Fruit fly (Drosophila melanogaster): ENCODE results near the gene Mettl3.

The Mettl3 gene

dm6 chr3R:23995460-23995859, 36.5 kb upstream of the Mettl3 start, which contains the start of gene CG33108 (continued):
- peak; percentile 18 for TF ChIP-seq PHDP (tag; optimal IDR thresholded peaks at IDR 0.05)
- no peak for TF ChIP-seq crc (GFP tag; optimal IDR thresholded peaks at IDR 0.05)
- peak; percentile 23 for TF ChIP-seq CG2120 (GFP tag; optimal IDR thresholded peaks at IDR 0.05)
- TF ChIP-seq CG10959 (GFP tag; IDR thresholded peaks at IDR 0.05): no peak
- no peak for TF ChIP-seq CG15696 (tag; optimal IDR thresholded peaks at IDR 0.05)
- no peak for TF ChIP-seq fd102C (GFP tag; optimal IDR thresholded peaks at IDR 0.05)
- no peak for TF ChIP-seq Mad (GFP tag; optimal IDR thresholded peaks at IDR 0.05)
- no peak for TF ChIP-seq CG7987 (GFP tag; optimal IDR thresholded peaks at IDR 0.05)
- TF ChIP-seq jing (GFP tag; optimal IDR thresholded peaks at IDR 0.05): no peak
- TF ChIP-seq NC2β (GFP tag; optimal IDR thresholded peaks at IDR 0.05): no peak
- no peak for TF ChIP-seq Hmx (GFP tag; optimal IDR thresholded peaks at IDR 0.05)
- peak; percentile 33; the same call in 1 of the 4 replicates for TF ChIP-seq Dll (GFP tag; IDR thresholded peaks at IDR 0.05; ENCODE audit: partially characterized antibody)
- TF ChIP-seq mld (GFP tag; IDR thresholded peaks at IDR 0.05; ENCODE audit: partially characterized antibody): no peak
- no peak for TF ChIP-seq CG14965 (GFP tag; optimal IDR thresholded peaks at IDR 0.05; ENCODE audit: borderline replicate concordance)
- no peak for TF ChIP-seq CG31365 (tag; optimal IDR thresholded peaks at IDR 0.05)
- no peak for TF ChIP-seq CG15269 (tag; optimal IDR thresholded peaks at IDR 0.05)
- no peak for TF ChIP-seq CG4360 (GFP tag; IDR thresholded peaks at IDR 0.05)
- no peak for TF ChIP-seq Scr (GFP tag; IDR thresholded peaks at IDR 0.05; ENCODE audit: partially characterized antibody)
- TF ChIP-seq crp (GFP tag; optimal IDR thresholded peaks at IDR 0.05): peak; percentile 10 to 78
- TF ChIP-seq HLH54F (GFP tag; optimal IDR thresholded peaks at IDR 0.05): no peak
- no peak for TF ChIP-seq gem (tag; optimal IDR thresholded peaks at IDR 0.05)
- TF ChIP-seq corto (GFP tag; optimal IDR thresholded peaks at IDR 0.05): no peak
- no peak for TF ChIP-seq Deaf1 (tag; optimal IDR thresholded peaks at IDR 0.05)
- no peak for TF ChIP-seq CG15514 (GFP tag; optimal IDR thresholded peaks at IDR 0.05)
- no peak for TF ChIP-seq CG14050 (GFP tag; IDR thresholded peaks at IDR 0.05)
- TF ChIP-seq C15 (GFP tag; IDR thresholded peaks at IDR 0.05): no peak
- no peak for TF ChIP-seq CG30403 (GFP tag; optimal IDR thresholded peaks at IDR 0.05)
- no peak for TF ChIP-seq klu (GFP tag; IDR thresholded peaks at IDR 0.05)
- TF ChIP-seq CG17361 (GFP tag; IDR thresholded peaks at IDR 0.05): no peak
- no peak for TF ChIP-seq CG5953 (GFP tag; IDR thresholded peaks at IDR 0.05)
- TF ChIP-seq emc (GFP tag; optimal IDR thresholded peaks at IDR 0.05): no peak
- no peak for TF ChIP-seq CG4820 (GFP tag; optimal IDR thresholded peaks at IDR 0.05)
- no peak for TF ChIP-seq CG14710 (tag; optimal IDR thresholded peaks at IDR 0.05)
- no peak for TF ChIP-seq H15 (GFP tag; IDR thresholded peaks at IDR 0.05)
- no peak for TF ChIP-seq CG17385 (GFP tag; optimal IDR thresholded peaks at IDR 0.05)
- TF ChIP-seq Antp (GFP tag; optimal IDR thresholded peaks at IDR 0.05): no peak
- no peak for TF ChIP-seq run (tag; optimal IDR thresholded peaks at IDR 0.05)
- no peak for TF ChIP-seq dysf (GFP tag; IDR thresholded peaks at IDR 0.05)
- no peak for TF ChIP-seq Oaz (GFP tag; IDR thresholded peaks at IDR 0.05)
- no peak for TF ChIP-seq E2f1 (GFP tag; IDR thresholded peaks at IDR 0.05)
- TF ChIP-seq CG6791 (GFP tag; IDR thresholded peaks at IDR 0.05; ENCODE audit: partially characterized antibody): no peak
- TF ChIP-seq CG6689 (GFP tag; IDR thresholded peaks at IDR 0.05): no peak
- peak; percentile 34 for TF ChIP-seq pzg (GFP tag; optimal IDR thresholded peaks at IDR 0.05)
- TF ChIP-seq Hmr (GFP tag; optimal IDR thresholded peaks at IDR 0.05): no peak
- TF ChIP-seq Bdp1 (GFP tag; optimal IDR thresholded peaks at IDR 0.05): no peak
- no peak for TF ChIP-seq schlank (tag; optimal IDR thresholded peaks at IDR 0.05)
- TF ChIP-seq Kr (GFP tag; optimal IDR thresholded peaks at IDR 0.05): no peak
- TF ChIP-seq CG8290 (GFP tag; optimal IDR thresholded peaks at IDR 0.05): no peak
- TF ChIP-seq CG8290 (tag; optimal IDR thresholded peaks at IDR 0.05): peak in 1 of 2 experiments; percentile 18
- TF ChIP-seq Tbp (GFP tag; optimal IDR thresholded peaks at IDR 0.05): no peak
- no peak for TF ChIP-seq CG11723 (GFP tag; optimal IDR thresholded peaks at IDR 0.05)

Measured in whole organism, embryonic.